In genomic region chr2L:19989658-19990362, dm6 we compare ENCODE assay signal across 4 fruit fly cellular contexts.
A peak's percentile ranks its signal among the peaks of the same experiment; 100 is the strongest.
TF ChIP-seq lines count a peak whose summit lies in the region.

No protein-coding gene starts in this region.

- TF ChIP-seq CTCF in S2 (optimal IDR thresholded peaks at IDR 0.05; lab: Kevin White, UChicago): peak; percentile 64 to 66
- peak; percentile 84 for TF ChIP-seq CTCF in whole organism, embryonic (GFP tag; optimal IDR thresholded peaks at IDR 0.05; lab: Kevin White, UChicago)

TF ChIP-seq in whole organism, embryonic, 481 proteins besides CTCF, POLR2A, EP300 and RAD21:
- TF ChIP-seq seq (GFP tag; IDR thresholded peaks at IDR 0.05; lab: Robert Waterston, UW): no peak
- peak; percentile 13 for TF ChIP-seq D19A (tag; optimal IDR thresholded peaks at IDR 0.05; lab: Kevin White, UChicago)
- TF ChIP-seq tin (GFP tag; optimal IDR thresholded peaks at IDR 0.05; lab: Kevin White, UChicago): no peak
- TF ChIP-seq CG6791 (GFP tag; IDR thresholded peaks at IDR 0.05; lab: Robert Waterston, UW; ENCODE audit: partially characterized antibody): 0 out of 3 replicates have a peak, but pooled peaks have one; percentile 26
- peak; percentile 1 for TF ChIP-seq sens (GFP tag; lab: Kevin White, UChicago)
- TF ChIP-seq CG9932 (GFP tag; IDR thresholded peaks at IDR 0.05; lab: Robert Waterston, UW): no peak
- TF ChIP-seq nmo (GFP tag; optimal IDR thresholded peaks at IDR 0.05; lab: Kevin White, UChicago): no peak
- TF ChIP-seq pita (GFP tag; optimal IDR thresholded peaks at IDR 0.05; lab: Kevin White, UChicago): no peak
- no peak for TF ChIP-seq CG13123 (GFP tag; optimal IDR thresholded peaks at IDR 0.05; lab: Kevin White, UChicago)
- TF ChIP-seq Bgb (GFP tag; IDR thresholded peaks at IDR 0.05; lab: Robert Waterston, UW; ENCODE audit: partially characterized antibody): no peak
- TF ChIP-seq CG3838 (GFP tag; optimal IDR thresholded peaks at IDR 0.05; lab: Kevin White, UChicago): no peak
- TF ChIP-seq gsb (GFP tag; IDR thresholded peaks at IDR 0.05; lab: Robert Waterston, UW): no peak

TF ChIP-seq in whole organism, prepupa, 60 proteins besides CTCF, POLR2A, EP300 and RAD21:
- TF ChIP-seq pdm3 (GFP tag; optimal IDR thresholded peaks at IDR 0.05; lab: Kevin White, UChicago) (no peak), Hr39 (GFP tag; optimal IDR thresholded peaks at IDR 0.05; lab: Kevin White, UChicago) (no peak), CG4318 (GFP tag; optimal IDR thresholded peaks at IDR 0.05; lab: Kevin White, UChicago) (peak; percentile 41), CG11294 (GFP tag; IDR thresholded peaks at IDR 0.05; lab: Robert Waterston, UW) (no peak), CG34406 (GFP tag; optimal IDR thresholded peaks at IDR 0.05; lab: Kevin White, UChicago) (peak; percentile 27), CG8319 (GFP tag; optimal IDR thresholded peaks at IDR 0.05; lab: Kevin White, UChicago) (no peak), Ets96B (tag; optimal IDR thresholded peaks at IDR 0.05; lab: Kevin White, UChicago) (no peak), lz (GFP tag; optimal IDR thresholded peaks at IDR 0.05; lab: Kevin White, UChicago) (no peak), fkh (GFP tag; optimal IDR thresholded peaks at IDR 0.05; lab: Kevin White, UChicago) (no peak), Eip78C (GFP tag; lab: Kevin White, UChicago) (peak; percentile 62), CG8632 (GFP tag; optimal IDR thresholded peaks at IDR 0.05; lab: Kevin White, UChicago) (peak; percentile 49), salr (GFP tag; optimal IDR thresholded peaks at IDR 0.05; lab: Kevin White, UChicago) (peak in 1 of 2 experiments; percentile 67), dac (GFP tag; optimal IDR thresholded peaks at IDR 0.05; lab: Kevin White, UChicago) (no peak), CG8119 (GFP tag; IDR thresholded peaks at IDR 0.05; lab: Robert Waterston, UW) (peak; percentile 46; the same call in 2 of the 3 replicates), CG6808 (GFP tag; optimal IDR thresholded peaks at IDR 0.05; lab: Kevin White, UChicago) (no peak), OdsH (GFP tag; optimal IDR thresholded peaks at IDR 0.05; lab: Kevin White, UChicago) (peak; percentile 23), svp (GFP tag; lab: Kevin White, UChicago) (peak; percentile 46), CG6276 (GFP tag; optimal IDR thresholded peaks at IDR 0.05; lab: Kevin White, UChicago) (peak; percentile 23), achi (GFP tag; optimal IDR thresholded peaks at IDR 0.05; lab: Kevin White, UChicago) (peak; percentile 30), Hr4 (GFP tag; optimal IDR thresholded peaks at IDR 0.05; lab: Kevin White, UChicago) (peak; percentile 17), dsx (GFP tag; optimal IDR thresholded peaks at IDR 0.05; lab: Kevin White, UChicago; ENCODE audit: poor library complexity, severe bottlenecking) (no peak), CG3919 (GFP tag; optimal IDR thresholded peaks at IDR 0.05; lab: Kevin White, UChicago) (no peak), acj6 (GFP tag; optimal IDR thresholded peaks at IDR 0.05; lab: Kevin White, UChicago) (peak; percentile 22), CG32006 (GFP tag; optimal IDR thresholded peaks at IDR 0.05; lab: Kevin White, UChicago) (peak; percentile 70), Hr38 (GFP tag; optimal IDR thresholded peaks at IDR 0.05; lab: Kevin White, UChicago) (no peak), CG15336 (GFP tag; IDR thresholded peaks at IDR 0.05; lab: Robert Waterston, UW) (peak; percentile 23; the same call in 1 of the 2 replicates), eg (GFP tag; IDR thresholded peaks at IDR 0.05; lab: Robert Waterston, UW) (no peak), CG1621 (tag; optimal IDR thresholded peaks at IDR 0.05; lab: Kevin White, UChicago) (no peak), Blimp-1 (GFP tag; optimal IDR thresholded peaks at IDR 0.05; lab: Kevin White, UChicago) (no peak), CG10631 (GFP tag; optimal IDR thresholded peaks at IDR 0.05; lab: Kevin White, UChicago) (peak; percentile 5)

TF ChIP-seq in whole organism, pupa, 21 proteins besides CTCF, POLR2A, EP300 and RAD21:
- TF ChIP-seq fd96Ca (GFP tag; IDR thresholded peaks at IDR 0.05; lab: Robert Waterston, UW) (no peak), CG32121 (GFP tag; IDR thresholded peaks at IDR 0.05; lab: Robert Waterston, UW) (no peak), CG8159 (tag; optimal IDR thresholded peaks at IDR 0.05; lab: Kevin White, UChicago) (peak; percentile 27), EcR (GFP tag; optimal IDR thresholded peaks at IDR 0.05; lab: Kevin White, UChicago) (no peak), Pif1A (GFP tag; optimal IDR thresholded peaks at IDR 0.05; lab: Kevin White, UChicago) (no peak), Ets98B (GFP tag; IDR thresholded peaks at IDR 0.05; lab: Robert Waterston, UW) (no peak), CG13204 (GFP tag; optimal IDR thresholded peaks at IDR 0.05; lab: Kevin White, UChicago) (no peak), CG10348 (GFP tag; IDR thresholded peaks at IDR 0.05; lab: Robert Waterston, UW) (no peak), CG8301 (tag; optimal IDR thresholded peaks at IDR 0.05; lab: Kevin White, UChicago) (no peak), CG14655 (GFP tag; optimal IDR thresholded peaks at IDR 0.05; lab: Kevin White, UChicago) (peak; percentile 33), CG34367 (tag; optimal IDR thresholded peaks at IDR 0.05; lab: Kevin White, UChicago) (no peak), CG15710 (tag; optimal IDR thresholded peaks at IDR 0.05; lab: Kevin White, UChicago) (peak; percentile 9), rn (GFP tag; IDR thresholded peaks at IDR 0.05; lab: Robert Waterston, UW) (no peak), gl (tag; optimal IDR thresholded peaks at IDR 0.05; lab: Kevin White, UChicago) (no peak), D1 (tag; optimal IDR thresholded peaks at IDR 0.05; lab: Kevin White, UChicago) (no peak)
TF ChIP-seq in whole organism, pupa: peak in this region for 3.
